Fruit fly (Drosophila melanogaster) whole organism, wandering third instar larva: ENCODE data around the gene Mdh1.

Source experiments
- Abd-B ChIP-seq: fragments of >200 bp; optimal IDR thresholded peaks from 2 replicates; lab custom pipeline; 2017; ENCODE audit warnings: missing biosample characterization, missing genetic modification characterization
- GATAd ChIP-seq: sonication (Bioruptor generic); optimal IDR thresholded peaks from 2 replicates; lab custom pipeline; 2016; ENCODE audit warnings: missing biosample characterization, missing genetic modification characterization
- Hnf4 ChIP-seq: fragments of 200-800 bp; sonication (Bioruptor generic); optimal IDR thresholded peaks from 2 replicates; lab custom pipeline; 2016; ENCODE audit warnings: missing biosample characterization, mild to moderate bottlenecking, missing genetic modification characterization
- Myc ChIP-seq: fragments of >200 bp; optimal IDR thresholded peaks from 2 replicates; lab custom pipeline; 2017
- N ChIP-seq: fragments of >200 bp; optimal IDR thresholded peaks from 2 replicates; lab custom pipeline; 2018; ENCODE audit warnings: missing biosample characterization, missing external identifiers, missing genetic modification characterization
- br ChIP-seq: fragments of 200-800 bp; sonication (Bioruptor generic); optimal IDR thresholded peaks from 2 replicates; lab custom pipeline; 2016; ENCODE audit warnings: missing biosample characterization, missing genetic modification characterization
- brk ChIP-seq: fragments of 200-800 bp; sonication (Bioruptor generic); optimal IDR thresholded peaks from 2 replicates; lab custom pipeline; 2016; ENCODE audit warnings: missing biosample characterization, mild to moderate bottlenecking, missing genetic modification characterization
- h ChIP-seq: fragments of 200-800 bp; sonication (Bioruptor generic); optimal IDR thresholded peaks from 3 replicates; lab custom pipeline; 2016; ENCODE audit warnings: missing biosample characterization, mild to moderate bottlenecking, missing genetic modification characterization
- jim ChIP-seq: fragments of 175-275, 200-325 bp; sonication (Bioruptor generic); optimal IDR thresholded peaks from 2 replicates; lab custom pipeline; 2016; ENCODE audit warnings: missing biosample characterization, mild to moderate bottlenecking, missing genetic modification characterization
- lola ChIP-seq: fragments of >200 bp; optimal IDR thresholded peaks from 2 replicates; lab custom pipeline; 2017; ENCODE audit warnings: missing biosample characterization, missing genetic modification characterization
- pan ChIP-seq: fragments of >200 bp; optimal IDR thresholded peaks from 2 replicates; lab custom pipeline; 2017
- tai ChIP-seq: sonication (Bioruptor generic); optimal IDR thresholded peaks from 2 replicates; lab custom pipeline; 2016; ENCODE audit warnings: missing biosample characterization, missing genetic modification characterization

dm6 chr2L:10396877-10397587 lies 900 bp upstream of the Mdh1 start:
- TF ChIP-seq lola = no peak
- no peak for TF ChIP-seq Myc (lab: Kevin White, UChicago)
- no peak for TF ChIP-seq br (GFP tag; lab: Kevin White, UChicago)
- no peak for TF ChIP-seq brk (GFP tag; lab: Kevin White, UChicago)
- TF ChIP-seq jim (GFP tag; lab: Kevin White, UChicago) = no peak
- no peak for TF ChIP-seq Abd-B (GFP tag; lab: Kevin White, UChicago)
- no peak for TF ChIP-seq Hnf4 (GFP tag; lab: Kevin White, UChicago)
- TF ChIP-seq tai (GFP tag; lab: Kevin White, UChicago) = peak; percentile 4
- no peak for TF ChIP-seq N (GFP tag; lab: Kevin White, UChicago)
- TF ChIP-seq h (GFP tag; lab: Kevin White, UChicago) = no peak
- no peak for TF ChIP-seq pan (lab: Kevin White, UChicago)
- no peak for TF ChIP-seq GATAd (GFP tag; lab: Kevin White, UChicago)
